Worm (Caenorhabditis elegans) whole organism, late embryonic: ENCODE data around the gene Y25C1A.6.

Source experiments
- C38D4.7 ChIP-seq: fragments of 200-800 bp; sonication (Bioruptor generic); optimal IDR thresholded peaks from 2 replicates; lab custom pipeline; 2018; ENCODE audit warnings: mild to moderate bottlenecking, missing genetic modification characterization, moderate library complexity, missing compliant biosample characterization
- K02D7.2 ChIP-seq: sonication (generic microtip); optimal IDR thresholded peaks from 2 replicates; lab custom pipeline; 2017; ENCODE audit warnings: mild to moderate bottlenecking, missing genetic modification characterization, missing compliant biosample characterization
- ahr-1 ChIP-seq: sonication (generic microtip); optimal IDR thresholded peaks from 2 replicates; lab custom pipeline; 2016; ENCODE audit warnings: missing genetic modification characterization, missing compliant biosample characterization
- ama-1 ChIP-seq: fragments of 150-350 bp; optimal IDR thresholded peaks from 2 replicates; lab custom pipeline; 2014
- ceh-14 ChIP-seq: sonication (generic microtip); optimal IDR thresholded peaks from 2 replicates; lab custom pipeline; 2016; ENCODE audit warnings: missing genotype, missing genetic modification characterization, missing compliant biosample characterization
- ceh-2 ChIP-seq: sonication (generic microtip); optimal IDR thresholded peaks from 2 replicates; lab custom pipeline; 2016; ENCODE audit warnings: missing genotype, missing genetic modification characterization, missing compliant biosample characterization
- ceh-22 ChIP-seq: sonication (generic microtip); optimal IDR thresholded peaks from 2 replicates; lab custom pipeline; 2017; ENCODE audit warnings: missing biosample characterization, missing genetic modification characterization
- ceh-31 ChIP-seq: sonication (generic microtip); optimal IDR thresholded peaks from 2 replicates; lab custom pipeline; 2016; ENCODE audit warnings: missing genetic modification characterization, missing compliant biosample characterization
- ceh-45 ChIP-seq: fragments of 200-800 bp; sonication (Bioruptor generic); IDR thresholded peaks from 2 replicates; pipeline ENCODE4 v1.3.6; 2022; ENCODE audit warnings: missing genetic modification reagents, missing genetic modification characterization, missing compliant biosample characterization
- ceh-48 ChIP-seq: sonication (generic microtip); optimal IDR thresholded peaks from 2 replicates; lab custom pipeline; 2016; ENCODE audit warnings: missing genetic modification characterization, inconsistent platforms, missing compliant biosample characterization
- ceh-6 ChIP-seq: fragments of 200-800 bp; sonication (Bioruptor generic); optimal IDR thresholded peaks from 2 replicates; lab custom pipeline; 2018; ENCODE audit warnings: mild to moderate bottlenecking, missing genetic modification characterization, missing compliant biosample characterization
- ceh-9 ChIP-seq: sonication (generic microtip); optimal IDR thresholded peaks from 2 replicates; lab custom pipeline; 2016; ENCODE audit warnings: mild to moderate bottlenecking, missing genetic modification characterization, inconsistent platforms, missing compliant biosample characterization
- dmd-4 ChIP-seq: sonication (generic microtip); optimal IDR thresholded peaks from 2 replicates; lab custom pipeline; 2016; ENCODE audit warnings: borderline replicate concordance, missing genetic modification characterization, missing compliant biosample characterization
- dve-1 ChIP-seq: sonication (generic microtip); optimal IDR thresholded peaks from 2 replicates; lab custom pipeline; 2017; ENCODE audit warnings: antibody characterized with exemption, mild to moderate bottlenecking, missing genetic modification characterization, missing compliant biosample characterization
- elt-2 ChIP-seq: sonication (generic microtip); optimal IDR thresholded peaks from 2 replicates; lab custom pipeline; 2016; ENCODE audit warnings: missing genetic modification reagents, missing genetic modification characterization, missing compliant biosample characterization
- elt-4 ChIP-seq: sonication (generic microtip); optimal IDR thresholded peaks from 2 replicates; lab custom pipeline; 2016; ENCODE audit warnings: missing genetic modification characterization, missing compliant biosample characterization
- ets-4 ChIP-seq: sonication (generic microtip); optimal IDR thresholded peaks from 2 replicates; lab custom pipeline; 2016; ENCODE audit warnings: missing genetic modification characterization, missing compliant biosample characterization
- fax-1 ChIP-seq: sonication (generic microtip); optimal IDR thresholded peaks from 2 replicates; lab custom pipeline; 2016; ENCODE audit warnings: missing genotype, missing genetic modification characterization, missing compliant biosample characterization
- fkh-10 ChIP-seq: fragments of 150-350 bp; optimal IDR thresholded peaks from 2 replicates; lab custom pipeline; 2014; ENCODE audit warnings: missing biosample characterization, missing genetic modification reagents, missing genetic modification characterization
- hlh-13 ChIP-seq: fragments of 200-800 bp; sonication (Bioruptor generic); optimal IDR thresholded peaks from 2 replicates; lab custom pipeline; 2018; ENCODE audit warnings: mild to moderate bottlenecking, missing genetic modification characterization, missing compliant biosample characterization
- hlh-15 ChIP-seq: sonication (generic microtip); optimal IDR thresholded peaks from 2 replicates; lab custom pipeline; 2016; ENCODE audit warnings: missing genetic modification characterization, missing compliant biosample characterization
- hlh-30 ChIP-seq: sonication (generic microtip); optimal IDR thresholded peaks from 2 replicates; lab custom pipeline; 2017; ENCODE audit warnings: antibody characterized with exemption, missing genetic modification characterization, missing compliant biosample characterization; ENCODE audit not compliant: insufficient read depth
- hlh-6 ChIP-seq: sonication (generic microtip); optimal IDR thresholded peaks from 2 replicates; lab custom pipeline; 2016; ENCODE audit warnings: missing genotype, missing genetic modification characterization, missing compliant biosample characterization
- hlh-8 ChIP-seq: sonication (generic microtip); optimal IDR thresholded peaks from 2 replicates; lab custom pipeline; 2016; ENCODE audit warnings: missing genotype, missing genetic modification characterization, missing compliant biosample characterization
- lin-11 ChIP-seq: fragments of 200-800 bp; sonication (Bioruptor generic); optimal IDR thresholded peaks from 2 replicates; lab custom pipeline; 2018; ENCODE audit warnings: mild to moderate bottlenecking, missing genetic modification characterization, missing compliant biosample characterization
- madf-2 ChIP-seq: sonication (generic microtip); optimal IDR thresholded peaks from 2 replicates; lab custom pipeline; 2017; ENCODE audit warnings: missing genetic modification characterization, missing compliant biosample characterization
- mec-3 ChIP-seq: sonication (generic microtip); optimal IDR thresholded peaks from 2 replicates; lab custom pipeline; 2016; ENCODE audit warnings: borderline replicate concordance, missing genetic modification characterization, missing compliant biosample characterization
- nfya-1 ChIP-seq: sonication (generic microtip); optimal IDR thresholded peaks from 2 replicates; lab custom pipeline; 2017; ENCODE audit warnings: missing genetic modification characterization, mild to moderate bottlenecking, missing compliant biosample characterization, antibody characterized with exemption, moderate library complexity
- nhr-232 ChIP-seq: sonication (generic microtip); optimal IDR thresholded peaks from 2 replicates; lab custom pipeline; 2016; ENCODE audit warnings: missing genetic modification characterization, missing compliant biosample characterization
- npax-4 ChIP-seq: sonication (generic microtip); optimal IDR thresholded peaks from 2 replicates; lab custom pipeline; 2016; ENCODE audit warnings: missing genetic modification characterization, missing compliant biosample characterization
- pag-3 ChIP-seq: sonication (generic microtip); optimal IDR thresholded peaks from 2 replicates; lab custom pipeline; 2016; ENCODE audit warnings: missing compliant biosample characterization, missing genetic modification characterization, borderline replicate concordance
- pax-1 ChIP-seq: fragments of 150-350 bp; optimal IDR thresholded peaks from 2 replicates; lab custom pipeline; 2014; ENCODE audit warnings: missing biosample characterization, missing genetic modification characterization
- pha-4 ChIP-seq: fragments of 150-350 bp; optimal IDR thresholded peaks from 2 replicates; lab custom pipeline; 2018; ENCODE audit warnings: missing biosample characterization, missing genetic modification reagents, missing genetic modification characterization
- rnt-1 ChIP-seq: sonication (generic microtip); optimal IDR thresholded peaks from 2 replicates; lab custom pipeline; 2016; ENCODE audit warnings: missing genetic modification characterization, missing compliant biosample characterization
- sox-2 ChIP-seq: fragments of 200-800 bp; sonication (Bioruptor generic); IDR thresholded peaks from 2 replicates; pipeline ENCODE4 v1.3.6; 2022; ENCODE audit warnings: missing genetic modification reagents, missing genetic modification characterization, missing compliant biosample characterization
- syd-9 ChIP-seq: sonication (generic microtip); optimal IDR thresholded peaks from 2 replicates; lab custom pipeline; 2016; ENCODE audit warnings: mild to moderate bottlenecking, missing genetic modification characterization, moderate library complexity, missing compliant biosample characterization
- unc-3 ChIP-seq, 2 experiments: fragments of 200-800 bp in 1 of 2; sonication (Bioruptor generic) in 1 of 2; sonication (generic microtip) in 1 of 2; conservative IDR thresholded peaks in 1 of 2; optimal IDR thresholded peaks in 1 of 2; 2 replicates each; pipeline versions ENCODE4 v1.3.6 to Lab custom; 2016 to 2022; ENCODE audit warnings: missing compliant biosample characterization in 2 of 2, missing genetic modification characterization in 2 of 2, missing genetic modification reagents in 1 of 2
- unc-55 ChIP-seq: sonication (generic microtip); optimal IDR thresholded peaks from 2 replicates; lab custom pipeline; 2017; ENCODE audit warnings: missing biosample characterization, missing genetic modification reagents, missing genetic modification characterization
- zip-5 ChIP-seq: sonication (generic microtip); optimal IDR thresholded peaks from 2 replicates; lab custom pipeline; 2016; ENCODE audit warnings: missing genetic modification characterization, missing compliant biosample characterization
- ztf-16 ChIP-seq: sonication (generic microtip); optimal IDR thresholded peaks from 2 replicates; lab custom pipeline; 2017; ENCODE audit warnings: missing genetic modification characterization, missing compliant biosample characterization

Gene Y25C1A.6

ce11 chrII:3034914-3035313 lies 26.0 kb upstream of the Y25C1A.6 start:
- no peak for TF ChIP-seq unc-55 (GFP tag; lab: Kevin White, UChicago)
- TF ChIP-seq madf-2 (tag; lab: Kevin White, UChicago) = no peak
- no peak for TF ChIP-seq hlh-15 (tag; lab: Kevin White, UChicago)
- TF ChIP-seq ceh-9 (tag; lab: Kevin White, UChicago) = no peak
- no peak for TF ChIP-seq lin-11 (tag; lab: Kevin White, UChicago)
- no peak for TF ChIP-seq zip-5
- TF ChIP-seq hlh-8 (tag; lab: Kevin White, UChicago) = no peak
- no peak for TF ChIP-seq dve-1
- TF ChIP-seq fkh-10 (GFP tag; lab: Kevin White, UChicago) = no peak
- no peak for TF ChIP-seq hlh-6 (tag; lab: Kevin White, UChicago)
- no peak for TF ChIP-seq ceh-31 (tag; lab: Kevin White, UChicago)
- TF ChIP-seq K02D7.2 (tag; lab: Kevin White, UChicago) = no peak
- TF ChIP-seq elt-4 (tag; lab: Kevin White, UChicago) = no peak
- no peak for TF ChIP-seq sox-2
- no peak for TF ChIP-seq rnt-1 (tag; lab: Kevin White, UChicago)
- TF ChIP-seq ahr-1 (tag; lab: Kevin White, UChicago) = no peak
- no peak for TF ChIP-seq ama-1
- TF ChIP-seq pag-3 = no peak
- no peak for TF ChIP-seq syd-9 (tag; lab: Kevin White, UChicago)
- TF ChIP-seq, all 69 proteins: peak for 0

ce11 chrII:3036344-3036743 lies 24.5 kb upstream of the Y25C1A.6 start:
- TF ChIP-seq ets-4 (tag; lab: Kevin White, UChicago) (no peak), hlh-30 (no peak), ceh-2 (peak; percentile 15), mec-3 (tag; lab: Kevin White, UChicago) (no peak), hlh-15 (tag; lab: Kevin White, UChicago) (no peak)

DNA sequence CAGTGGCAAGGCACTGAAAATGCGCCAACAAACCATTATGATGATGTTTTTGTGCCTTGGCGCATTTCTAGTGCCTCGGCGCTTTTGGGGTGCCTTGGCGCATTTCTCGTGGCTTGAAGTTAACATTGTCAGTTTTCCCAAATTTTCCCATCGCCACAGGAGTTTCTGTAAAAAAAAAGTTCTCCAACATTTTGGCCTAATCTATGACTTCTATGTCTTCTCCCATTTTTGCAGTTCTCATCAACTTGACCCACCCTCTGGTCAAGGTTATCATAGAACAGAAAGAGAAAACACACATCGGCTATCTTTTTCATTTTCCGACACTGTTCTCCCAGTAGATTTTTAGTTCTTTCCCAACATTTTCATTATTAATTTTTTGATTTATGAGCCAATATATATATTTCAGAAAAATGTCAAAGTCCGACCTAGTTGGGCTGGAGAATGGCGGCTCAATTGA lies 22.4 kb upstream of the Y25C1A.6 start, which contains the start of the genes B0454.26 and B0454.5:
Gene B0454.26 (minus strand): TSS at position 101 of the 457 bp plus-strand sequence.
Gene B0454.5 (plus strand): TSS at position 407 of the 457 bp plus-strand sequence.
- no peak for TF ChIP-seq ets-4 (tag; lab: Kevin White, UChicago)
- TF ChIP-seq dmd-4 (tag; lab: Kevin White, UChicago) = no peak
- no peak for TF ChIP-seq unc-3 (GFP tag; conservative IDR thresholded peaks at IDR 0.05; lab: Robert Waterston, UW)
- TF ChIP-seq unc-3 (tag; optimal IDR thresholded peaks at IDR 0.05; lab: Kevin White, UChicago) = no peak
- no peak for TF ChIP-seq ceh-6 (GFP tag; lab: Kevin White, UChicago)
- no peak for TF ChIP-seq C38D4.7 (GFP tag; lab: Kevin White, UChicago)
- TF ChIP-seq ceh-14 (tag; lab: Kevin White, UChicago) = no peak
- TF ChIP-seq lin-11 (tag; lab: Kevin White, UChicago) = no peak
- no peak for TF ChIP-seq fax-1 (tag; lab: Kevin White, UChicago)
- no peak for TF ChIP-seq ceh-45 (GFP tag; lab: Robert Waterston, UW)

- TF ChIP-seq fax-1 (tag; lab: Kevin White, UChicago) (no peak), ceh-9 (tag; lab: Kevin White, UChicago) (no peak), hlh-13 (GFP tag; lab: Kevin White, UChicago) (no peak), dve-1 (no peak), dmd-4 (tag; lab: Kevin White, UChicago) (no peak), unc-55 (GFP tag; lab: Kevin White, UChicago) (no peak)
Measured at ce11 chrII:3043358-3043757, 17.5 kb upstream of the Y25C1A.6 start, which contains the start of gene B0454.8. Gene B0454.8, minus strand, starts transcription at chrII:3043458.

DNA sequence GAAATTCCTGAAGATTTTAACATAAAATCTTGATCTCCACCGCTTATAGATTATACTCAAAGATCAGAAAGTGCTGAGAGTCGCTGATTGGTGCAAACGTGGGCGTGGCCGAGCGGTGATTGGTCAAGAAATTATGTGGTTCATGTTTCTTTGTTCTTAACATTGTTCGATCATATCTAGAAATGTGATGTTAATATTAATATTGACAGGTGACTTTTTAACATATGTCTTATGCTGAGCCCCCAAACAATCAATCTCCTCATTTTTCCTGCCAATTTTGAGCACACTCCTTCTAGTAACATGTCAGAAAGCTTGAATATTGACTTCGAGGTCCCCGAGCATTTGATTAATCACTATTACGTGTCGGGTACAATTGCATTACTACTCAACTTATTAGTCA lies 16.9 kb upstream of the Y25C1A.6 start, which contains the start of gene sri-29:
Gene sri-29 (plus strand): TSS at position 301 of the 400 bp plus-strand sequence.
- TF ChIP-seq zip-5 (no peak), rnt-1 (tag; lab: Kevin White, UChicago) (no peak), pax-1 (tag; lab: Kevin White, UChicago) (no peak), sox-2 (no peak), ceh-22 (tag; lab: Kevin White, UChicago) (no peak), ceh-31 (tag; lab: Kevin White, UChicago) (no peak), ceh-48 (tag; lab: Kevin White, UChicago) (no peak), elt-4 (tag; lab: Kevin White, UChicago) (no peak), dve-1 (no peak), nfya-1 (tag; lab: Kevin White, UChicago) (no peak), nhr-232 (tag; lab: Kevin White, UChicago) (no peak), pha-4 (no peak), hlh-6 (tag; lab: Kevin White, UChicago) (no peak), ztf-16 (tag; lab: Kevin White, UChicago) (no peak), ceh-45 (GFP tag; lab: Robert Waterston, UW) (no peak), elt-2 (tag; lab: Kevin White, UChicago) (no peak), hlh-8 (tag; lab: Kevin White, UChicago) (no peak), npax-4 (tag; lab: Kevin White, UChicago) (no peak)
